Worm (Caenorhabditis elegans) whole organism, L4/young adult: ENCODE data around the gene F08G2.5.

ENCODE experiments used
- W03F9.2 ChIP-seq: fragments of 150-350 bp; optimal IDR thresholded peaks from 2 replicates; lab custom pipeline; 2014; ENCODE audit warnings: missing biosample characterization, missing genetic modification characterization
- him-1 ChIP-seq: sonication (generic microtip); optimal IDR thresholded peaks from 2 replicates; lab custom pipeline; 2016; ENCODE audit warnings: missing genotype, missing genetic modification reagents, missing genetic modification characterization, missing compliant biosample characterization

- TF ChIP-seq him-1 (no peak), W03F9.2 (tag; lab: Kevin White, UChicago) (no peak)
These were observed 3.2 kb downstream of the F08G2.5 start, which contains the start of gene F08G2.4 for ce11 chrII:13830255-13830654.
